Worm (Caenorhabditis elegans) whole organism, L2 larva: ENCODE results near the gene pqn-37.

ENCODE experiments used
- ama-1 ChIP-seq: fragments of 150-350 bp; optimal IDR thresholded peaks from 2 replicates; lab custom pipeline; 2018; ENCODE audit warnings: inconsistent platforms
- egl-27 ChIP-seq: sonication (generic microtip); optimal IDR thresholded peaks from 3 replicates; lab custom pipeline; 2017; ENCODE audit warnings: missing biosample characterization, missing genetic modification reagents, missing genetic modification characterization
- fos-1 ChIP-seq: fragments of 150-350 bp; optimal IDR thresholded peaks from 2 replicates; lab custom pipeline; 2014; ENCODE audit warnings: missing biosample characterization, missing genetic modification characterization
- lin-11 ChIP-seq: fragments of 150-350 bp; sonication (generic microtip); optimal IDR thresholded peaks from 2 replicates; lab custom pipeline; 2014; ENCODE audit warnings: missing biosample characterization, missing genetic modification characterization, inconsistent platforms, mixed read lengths
- lin-13 ChIP-seq: fragments of 150-350 bp; optimal IDR thresholded peaks from 2 replicates; lab custom pipeline; 2014; ENCODE audit warnings: missing biosample characterization, missing genetic modification reagents, missing genetic modification characterization
- lsy-2 ChIP-seq, 2 experiments: fragments of 150-350 bp in 1 of 2; sonication (generic microtip) in 1 of 2; optimal IDR thresholded peaks; 2 replicates each; lab custom pipeline; 2014 to 2017; ENCODE audit warnings: missing biosample characterization in 2 of 2, missing genetic modification characterization in 2 of 2
- skn-1 ChIP-seq: sonication (generic microtip); optimal IDR thresholded peaks from 2 replicates; lab custom pipeline; 2017; ENCODE audit warnings: missing biosample characterization, missing genetic modification characterization
- snpc-4 ChIP-seq: fragments of 150-350 bp; optimal IDR thresholded peaks from 2 replicates; lab custom pipeline; 2014; ENCODE audit warnings: missing biosample characterization, missing genetic modification characterization
- ztf-11 ChIP-seq: sonication (generic microtip); optimal IDR thresholded peaks from 2 replicates; lab custom pipeline; 2017; ENCODE audit warnings: missing biosample characterization, missing genetic modification characterization

ce11 chrX:3298582-3298981 lies 48.3 kb upstream of the pqn-37 start, which contains the start of gene K09C4.1:
- TF ChIP-seq ztf-11 (no peak), snpc-4 (tag; lab: Kevin White, UChicago) (no peak), skn-1 (tag; lab: Kevin White, UChicago) (no peak), ama-1 (lab: Kevin White, UChicago) (no peak), lin-13 (no peak), fos-1 (tag; lab: Kevin White, UChicago) (no peak), lin-11 (tag; lab: Kevin White, UChicago) (no peak), lsy-2 (tag; optimal IDR thresholded peaks at IDR 0.05; lab: Kevin White, UChicago) (no peak), egl-27 (tag; lab: Kevin White, UChicago) (no peak)
